Worm (Caenorhabditis elegans): Measurements from ENCODE around the gene alkb-1.

The alkb-1 gene

DNA sequence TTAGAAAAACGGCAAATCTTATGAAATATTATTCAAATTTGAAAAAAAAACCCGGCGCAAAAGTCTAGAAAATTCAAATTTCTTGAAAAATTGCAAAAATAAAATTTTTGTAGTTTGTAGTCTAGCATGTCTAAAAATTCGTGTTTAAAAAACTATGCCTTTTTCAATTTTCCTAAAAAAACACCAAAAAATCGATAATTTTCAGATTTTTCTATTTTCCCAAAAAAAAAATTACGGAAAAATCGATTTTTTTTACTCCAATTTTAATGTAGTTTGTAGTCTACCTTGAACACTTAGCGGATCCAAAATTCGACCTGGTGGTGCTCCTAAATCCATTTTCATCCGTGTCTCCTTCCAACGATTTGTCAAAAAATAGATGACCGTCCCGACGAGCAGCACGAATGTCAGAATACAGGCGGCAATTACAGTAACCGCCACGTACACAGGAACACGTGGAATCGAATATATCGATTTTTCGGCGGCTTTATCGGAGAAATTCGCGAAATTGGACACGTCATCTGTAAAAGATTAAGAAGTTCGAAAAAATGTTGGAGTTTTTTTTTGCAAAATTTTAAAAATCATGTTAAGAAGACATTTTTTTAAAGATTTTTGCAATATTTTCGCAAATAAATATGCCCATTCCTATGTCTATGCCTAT lies 8.7 kb downstream of the alkb-1 start:
- TF ChIP-seq pha-2 (tag; optimal IDR thresholded peaks at IDR 0.05) (no peak), ceh-2 (tag; optimal IDR thresholded peaks at IDR 0.05) (no peak), syd-9 (tag; optimal IDR thresholded peaks at IDR 0.05) (no peak), C08G9.2 (tag; optimal IDR thresholded peaks at IDR 0.05) (no peak), pax-1 (tag; optimal IDR thresholded peaks at IDR 0.05) (no peak), hlh-8 (tag; optimal IDR thresholded peaks at IDR 0.05) (no peak), pag-3 (tag; optimal IDR thresholded peaks at IDR 0.05; ENCODE audit: borderline replicate concordance) (no peak), unc-55 (GFP tag; optimal IDR thresholded peaks at IDR 0.05) (no peak), tbx-2 (tag; optimal IDR thresholded peaks at IDR 0.05) (no peak), T23F11.4 (GFP tag; optimal IDR thresholded peaks at IDR 0.05) (no peak), mec-3 (tag; optimal IDR thresholded peaks at IDR 0.05; ENCODE audit: borderline replicate concordance) (no peak), ceh-30 (tag; optimal IDR thresholded peaks at IDR 0.05) (no peak), K02D7.2 (tag; optimal IDR thresholded peaks at IDR 0.05) (no peak), hlh-30 (tag; optimal IDR thresholded peaks at IDR 0.05; ENCODE audit: insufficient read depth) (no peak), pqm-1 (tag; optimal IDR thresholded peaks at IDR 0.05) (no peak), fax-1 (tag; optimal IDR thresholded peaks at IDR 0.05) (no peak), pros-1 (tag; optimal IDR thresholded peaks at IDR 0.05) (no peak)

DNA sequence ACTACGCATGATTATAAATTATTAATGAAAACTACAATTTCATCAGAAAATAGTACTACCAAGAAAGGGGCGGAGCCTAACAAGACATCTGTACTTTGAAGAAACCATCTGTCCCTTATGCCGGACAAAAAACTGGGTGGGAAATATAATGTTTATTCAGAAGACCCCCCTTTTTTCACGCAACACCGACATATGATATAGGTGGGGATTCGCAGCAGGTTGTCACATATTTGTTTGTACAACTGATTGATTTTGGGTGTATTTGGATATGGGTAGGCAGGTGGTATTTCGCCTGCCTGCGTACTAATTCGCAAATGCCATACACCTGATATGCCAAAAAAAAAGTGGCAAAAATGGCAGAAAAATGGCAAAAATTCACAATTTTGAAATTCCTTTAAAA lies 11.5 kb downstream of the alkb-1 start, which contains the start of gene Y51H7C.10:
Gene Y51H7C.10 (minus strand): TSS at position 101 of the 400 bp plus-strand sequence.
- TF ChIP-seq unc-3 (GFP tag; conservative IDR thresholded peaks at IDR 0.05) (no peak), unc-3 (tag; optimal IDR thresholded peaks at IDR 0.05) (no peak), ceh-30 (tag; optimal IDR thresholded peaks at IDR 0.05) (no peak), ahr-1 (tag; optimal IDR thresholded peaks at IDR 0.05) (no peak), ttx-3 (tag; optimal IDR thresholded peaks at IDR 0.05) (no peak), C38D4.7 (GFP tag; optimal IDR thresholded peaks at IDR 0.05) (no peak), hlh-15 (tag; optimal IDR thresholded peaks at IDR 0.05) (no peak), tbx-2 (tag; optimal IDR thresholded peaks at IDR 0.05) (no peak), unc-42 (tag; optimal IDR thresholded peaks at IDR 0.05) (no peak), fax-1 (tag; optimal IDR thresholded peaks at IDR 0.05) (no peak), elt-2 (tag; optimal IDR thresholded peaks at IDR 0.05) (no peak), dve-1 (tag; optimal IDR thresholded peaks at IDR 0.05) (no peak), hlh-6 (tag; optimal IDR thresholded peaks at IDR 0.05) (no peak), nfya-1 (tag; optimal IDR thresholded peaks at IDR 0.05) (no peak), tbx-7 (tag; optimal IDR thresholded peaks at IDR 0.05) (no peak), ztf-16 (tag; optimal IDR thresholded peaks at IDR 0.05) (no peak), eyg-1 (tag; optimal IDR thresholded peaks at IDR 0.05) (no peak), ceh-48 (tag; optimal IDR thresholded peaks at IDR 0.05) (no peak), unc-55 (GFP tag; optimal IDR thresholded peaks at IDR 0.05) (no peak), pat-9 (tag; optimal IDR thresholded peaks at IDR 0.05) (no peak)

DNA sequence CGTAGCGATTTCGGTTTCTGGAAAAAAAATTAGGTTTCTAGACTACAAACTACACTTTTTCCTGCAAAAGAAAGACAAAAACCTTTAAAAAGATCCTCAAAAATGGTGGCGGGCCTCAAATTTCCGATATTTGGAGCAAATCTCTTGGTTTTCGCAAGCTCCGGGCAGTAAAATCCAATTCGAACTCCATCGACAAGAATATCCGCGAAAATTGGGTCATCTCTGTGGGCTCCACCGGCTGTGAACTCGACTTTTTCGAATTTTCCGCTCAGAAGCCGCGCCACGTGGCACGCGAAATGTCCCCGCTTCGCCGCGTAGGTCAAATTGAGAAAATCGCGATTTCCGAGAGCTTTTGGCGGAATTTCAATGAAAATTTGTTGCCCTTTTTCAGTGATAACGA lies 24.5 kb downstream of the alkb-1 start:
- TF ChIP-seq T23F11.4 (GFP tag; optimal IDR thresholded peaks at IDR 0.05) (no peak), hlh-30 (tag; optimal IDR thresholded peaks at IDR 0.05; ENCODE audit: insufficient read depth) (no peak), pha-4 (tag; optimal IDR thresholded peaks at IDR 0.05) (no peak), ref-2 (tag; optimal IDR thresholded peaks at IDR 0.05) (no peak)

Measured in whole organism, late embryonic.